Worm (Caenorhabditis elegans) whole organism, L3 larva: ENCODE data around the gene K08D12.4.

ENCODE experiments used
- ZK546.5 ChIP-seq: sonication (generic microtip); optimal IDR thresholded peaks from 2 replicates; lab custom pipeline; 2017; ENCODE audit warnings: missing biosample characterization, missing genetic modification characterization
- aly-2 ChIP-seq: fragments of 150-350 bp; optimal IDR thresholded peaks from 2 replicates; lab custom pipeline; 2014; ENCODE audit warnings: missing biosample characterization, missing genetic modification characterization
- ama-1 ChIP-seq: fragments of 150-350 bp; optimal IDR thresholded peaks from 2 replicates; lab custom pipeline; 2018
- ceh-16 ChIP-seq: sonication (generic microtip); optimal IDR thresholded peaks from 2 replicates; lab custom pipeline; 2017; ENCODE audit warnings: missing biosample characterization, missing genetic modification characterization
- ceh-28 ChIP-seq: fragments of 150-350 bp; optimal IDR thresholded peaks from 2 replicates; lab custom pipeline; 2014; ENCODE audit warnings: missing biosample characterization, missing genetic modification reagents, missing genetic modification characterization
- ceh-82 ChIP-seq: fragments of 150-350 bp; optimal IDR thresholded peaks from 2 replicates; lab custom pipeline; 2014; ENCODE audit warnings: missing biosample characterization, missing genetic modification characterization
- egl-27 ChIP-seq: sonication (generic microtip); optimal IDR thresholded peaks from 4 replicates; lab custom pipeline; 2017; ENCODE audit warnings: missing biosample characterization, missing genetic modification reagents, missing genetic modification characterization
- egl-5 ChIP-seq: fragments of 150-350 bp; optimal IDR thresholded peaks from 2 replicates; lab custom pipeline; 2017; ENCODE audit warnings: missing biosample characterization, missing genetic modification reagents, missing genetic modification characterization, inconsistent platforms
- elt-1 ChIP-seq: fragments of 150-350 bp; optimal IDR thresholded peaks from 2 replicates; lab custom pipeline; 2014; ENCODE audit warnings: missing biosample characterization, missing genetic modification characterization
- elt-2 ChIP-seq: sonication (generic microtip); optimal IDR thresholded peaks from 2 replicates; lab custom pipeline; 2016; ENCODE audit warnings: missing genetic modification reagents, mild to moderate bottlenecking, missing genetic modification characterization, missing compliant biosample characterization
- elt-3 ChIP-seq, 3 experiments: fragments of 150-350 bp in 1 of 3; sonication (generic microtip) in 2 of 3; optimal IDR thresholded peaks; 2 replicates in 2 of 3; 4 replicates in 1 of 3; lab custom pipeline; 2014 to 2017; ENCODE audit warnings: missing biosample characterization in 3 of 3, missing genetic modification characterization in 3 of 3
- eor-1 ChIP-seq, 2 experiments: fragments of 150-350 bp; optimal IDR thresholded peaks; 2 replicates each; lab custom pipeline; 2014 to 2018; ENCODE audit warnings: missing biosample characterization in 2 of 2, missing genetic modification characterization in 2 of 2
- fkh-10 ChIP-seq: sonication (generic microtip); optimal IDR thresholded peaks from 2 replicates; lab custom pipeline; 2017; ENCODE audit warnings: missing biosample characterization, missing genetic modification reagents, missing genetic modification characterization
- hmg-11 ChIP-seq: sonication (generic microtip); optimal IDR thresholded peaks from 2 replicates; lab custom pipeline; 2016; ENCODE audit warnings: missing genetic modification characterization, missing compliant biosample characterization
- lin-15B ChIP-seq: fragments of 150-350 bp; optimal IDR thresholded peaks from 2 replicates; lab custom pipeline; 2014; ENCODE audit warnings: missing biosample characterization, missing genetic modification characterization
- lin-39 ChIP-seq: fragments of 150-350 bp; optimal IDR thresholded peaks from 2 replicates; lab custom pipeline; 2018; ENCODE audit warnings: missing biosample characterization, missing genetic modification reagents, missing genetic modification characterization
- lsy-12 ChIP-seq: sonication (generic microtip); optimal IDR thresholded peaks from 2 replicates; lab custom pipeline; 2016; ENCODE audit warnings: mild to moderate bottlenecking, missing genetic modification characterization, missing compliant biosample characterization
- nfya-1 ChIP-seq: sonication (generic microtip); optimal IDR thresholded peaks from 2 replicates; lab custom pipeline; 2017; ENCODE audit warnings: missing genetic modification characterization, mild to moderate bottlenecking, missing compliant biosample characterization, antibody characterized with exemption, moderate library complexity; ENCODE audit not compliant: insufficient read depth
- nhr-12 ChIP-seq: fragments of 150-350 bp; optimal IDR thresholded peaks from 2 replicates; lab custom pipeline; 2014; ENCODE audit warnings: missing biosample characterization, missing genetic modification characterization
- nhr-23 ChIP-seq: fragments of 150-350 bp; optimal IDR thresholded peaks from 2 replicates; lab custom pipeline; 2014; ENCODE audit warnings: missing biosample characterization, missing genetic modification reagents, missing genetic modification characterization
- nhr-237 ChIP-seq: fragments of 150-350 bp; optimal IDR thresholded peaks from 2 replicates; lab custom pipeline; 2014; ENCODE audit warnings: missing biosample characterization, missing genetic modification characterization
- nhr-25 ChIP-seq: sonication (generic microtip); optimal IDR thresholded peaks from 2 replicates; lab custom pipeline; 2017; ENCODE audit warnings: missing biosample characterization, missing genetic modification characterization
- nhr-28 ChIP-seq: fragments of 150-350 bp; optimal IDR thresholded peaks from 2 replicates; lab custom pipeline; 2014; ENCODE audit warnings: missing biosample characterization, missing genetic modification characterization
- nhr-43 ChIP-seq: sonication (generic microtip); optimal IDR thresholded peaks from 2 replicates; lab custom pipeline; 2016; ENCODE audit warnings: mild to moderate bottlenecking, missing genetic modification characterization, missing compliant biosample characterization; ENCODE audit not compliant: poor library complexity, severe bottlenecking
- nhr-67 ChIP-seq: fragments of 150-350 bp; optimal IDR thresholded peaks from 2 replicates; lab custom pipeline; 2014; ENCODE audit warnings: missing biosample characterization, missing genetic modification characterization
- nhr-76 ChIP-seq: fragments of 150-350 bp; sonication (generic microtip); optimal IDR thresholded peaks from 5 replicates; lab custom pipeline; 2014; ENCODE audit warnings: missing biosample characterization, missing genetic modification characterization
- nhr-77 ChIP-seq: fragments of 150-350 bp; optimal IDR thresholded peaks from 2 replicates; lab custom pipeline; 2014; ENCODE audit warnings: missing biosample characterization, missing genetic modification characterization
- pha-4 ChIP-seq: fragments of 150-350 bp; optimal IDR thresholded peaks from 2 replicates; lab custom pipeline; 2014; ENCODE audit warnings: missing biosample characterization, missing genetic modification reagents, missing genetic modification characterization
- pqm-1 ChIP-seq: fragments of 150-350 bp; optimal IDR thresholded peaks from 2 replicates; lab custom pipeline; 2017; ENCODE audit warnings: missing biosample characterization, missing genetic modification characterization, inconsistent platforms
- sea-2 ChIP-seq: fragments of 150-350 bp; sonication (generic microtip); optimal IDR thresholded peaks from 4 replicates; lab custom pipeline; 2014; ENCODE audit warnings: missing biosample characterization, missing genetic modification reagents, missing genetic modification characterization
- skn-1 ChIP-seq: fragments of 150-350 bp; optimal IDR thresholded peaks from 2 replicates; lab custom pipeline; 2014; ENCODE audit warnings: missing biosample characterization, missing genetic modification characterization
- zag-1 ChIP-seq: fragments of 150-350 bp; optimal IDR thresholded peaks from 2 replicates; lab custom pipeline; 2014; ENCODE audit warnings: missing biosample characterization, missing genetic modification characterization

Gene K08D12.4

ce11 chrIV:1709695-1710315 lies 2.7 kb downstream of the K08D12.4 start, which contains the start of the genes pbs-1 and K08D12.3 (continued):
- no peak for TF ChIP-seq nhr-237 (tag; lab: Kevin White, UChicago)

- no peak for TF ChIP-seq elt-1 (tag; lab: Kevin White, UChicago)
- TF ChIP-seq ceh-16 (tag; lab: Kevin White, UChicago): no peak
- no peak for TF ChIP-seq lin-39 (tag; lab: Kevin White, UChicago)
- no peak for TF ChIP-seq egl-5 (tag; lab: Kevin White, UChicago)
- TF ChIP-seq ceh-82 (tag; lab: Kevin White, UChicago): no peak
- TF ChIP-seq nhr-77: no peak
- TF ChIP-seq fkh-10: no peak
- no peak for TF ChIP-seq nhr-28 (tag; lab: Kevin White, UChicago)
- TF ChIP-seq zag-1 (tag; lab: Kevin White, UChicago): no peak
- no peak for TF ChIP-seq ceh-28 (tag; lab: Kevin White, UChicago)
Observed at ce11 chrIV:1710535-1710934, 3.4 kb downstream of the K08D12.4 start.

ce11 chrIV:1711029-1711489 lies 4.0 kb downstream of the K08D12.4 start, which contains the start of gene rpi-2:
Gene rpi-2, plus strand, starts transcription at chrIV:1711262.
- TF ChIP-seq ceh-28 (tag; lab: Kevin White, UChicago): peak; percentile 28
- no peak for TF ChIP-seq nhr-28 (tag; lab: Kevin White, UChicago)
- no peak for TF ChIP-seq sea-2
- TF ChIP-seq nhr-12 (tag; lab: Kevin White, UChicago): no peak
- TF ChIP-seq nhr-43 (tag; lab: Kevin White, UChicago): peak; percentile 55
- peak; percentile 23 for TF ChIP-seq elt-2 (tag; lab: Kevin White, UChicago)
- peak; percentile 37 for TF ChIP-seq hmg-11 (tag; lab: Kevin White, UChicago)
- TF ChIP-seq ceh-82 (tag; lab: Kevin White, UChicago): no peak
- TF ChIP-seq elt-3 (tag; optimal IDR thresholded peaks at IDR 0.05; lab: Kevin White, UChicago): no peak
- no peak for TF ChIP-seq nfya-1 (tag; lab: Kevin White, UChicago)
- no peak for TF ChIP-seq ceh-16 (tag; lab: Kevin White, UChicago)
- TF ChIP-seq lsy-12: no peak
- no peak for TF ChIP-seq pha-4 (tag; lab: Kevin White, UChicago)
- TF ChIP-seq nhr-76 (tag; lab: Kevin White, UChicago): no peak
- no peak for TF ChIP-seq ZK546.5
- TF ChIP-seq nhr-77: peak; percentile 59
- TF ChIP-seq egl-27 (tag; lab: Kevin White, UChicago): no peak
- TF ChIP-seq aly-2 (tag; lab: Kevin White, UChicago): peak; percentile 70
- TF ChIP-seq ama-1 (lab: Kevin White, UChicago): peak; percentile 84
- TF ChIP-seq pqm-1 (tag; lab: Kevin White, UChicago): no peak
- TF ChIP-seq, all 47 proteins: peak for 7

- TF ChIP-seq elt-1 (tag; lab: Kevin White, UChicago): no peak
- TF ChIP-seq nhr-43 (tag; lab: Kevin White, UChicago): no peak
- no peak for TF ChIP-seq nhr-76 (tag; lab: Kevin White, UChicago)
- no peak for TF ChIP-seq eor-1 (tag; optimal IDR thresholded peaks at IDR 0.05; lab: Kevin White, UChicago)
- no peak for TF ChIP-seq zag-1 (tag; lab: Kevin White, UChicago)
- no peak for TF ChIP-seq ceh-28 (tag; lab: Kevin White, UChicago)
- no peak for TF ChIP-seq skn-1 (tag; lab: Kevin White, UChicago)
- TF ChIP-seq lin-15B (tag; lab: Kevin White, UChicago): no peak
- TF ChIP-seq, all 47 proteins: peak for 0
Observed at ce11 chrIV:1713618-1714017, 6.5 kb downstream of the K08D12.4 start.

- TF ChIP-seq nhr-237 (tag; lab: Kevin White, UChicago): no peak
- peak; percentile 14 for TF ChIP-seq nhr-23 (tag; lab: Kevin White, UChicago)
- TF ChIP-seq nhr-67 (tag; lab: Kevin White, UChicago): no peak
- peak; percentile 60 for TF ChIP-seq nhr-25 (tag; lab: Kevin White, UChicago)
Observed at ce11 chrIV:1715705-1716104, 8.6 kb downstream of the K08D12.4 start.
